Worm (Caenorhabditis elegans) whole organism, L3 larva: ENCODE measurements around the gene Y38C1BA.4.

Source experiments
- R02D3.7 ChIP-seq: fragments of 150-350 bp; optimal IDR thresholded peaks from 2 replicates; lab custom pipeline; 2014; ENCODE audit warnings: missing biosample characterization, missing genetic modification characterization
- ama-1 ChIP-seq: fragments of 150-350 bp; optimal IDR thresholded peaks from 2 replicates; lab custom pipeline; 2018
- ceh-28 ChIP-seq: fragments of 150-350 bp; optimal IDR thresholded peaks from 2 replicates; lab custom pipeline; 2014; ENCODE audit warnings: missing biosample characterization, missing genetic modification reagents, missing genetic modification characterization
- ceh-82 ChIP-seq: fragments of 150-350 bp; optimal IDR thresholded peaks from 2 replicates; lab custom pipeline; 2014; ENCODE audit warnings: missing biosample characterization, missing genetic modification characterization
- daf-12 ChIP-seq: fragments of 150-350 bp; optimal IDR thresholded peaks from 2 replicates; lab custom pipeline; 2014; ENCODE audit warnings: missing biosample characterization, missing genetic modification reagents, missing genetic modification characterization
- egl-5 ChIP-seq: fragments of 150-350 bp; optimal IDR thresholded peaks from 2 replicates; lab custom pipeline; 2017; ENCODE audit warnings: missing biosample characterization, missing genetic modification reagents, missing genetic modification characterization, inconsistent platforms
- elt-1 ChIP-seq: fragments of 150-350 bp; optimal IDR thresholded peaks from 2 replicates; lab custom pipeline; 2014; ENCODE audit warnings: missing biosample characterization, missing genetic modification characterization
- elt-2 ChIP-seq: sonication (generic microtip); optimal IDR thresholded peaks from 2 replicates; lab custom pipeline; 2016; ENCODE audit warnings: missing genetic modification reagents, mild to moderate bottlenecking, missing genetic modification characterization, missing compliant biosample characterization
- elt-3 ChIP-seq, 3 experiments: fragments of 150-350 bp in 1 of 3; sonication (generic microtip) in 2 of 3; optimal IDR thresholded peaks; 2 replicates in 2 of 3; 4 replicates in 1 of 3; lab custom pipeline; 2014 to 2017; ENCODE audit warnings: missing biosample characterization in 3 of 3, missing genetic modification characterization in 3 of 3
- eor-1 ChIP-seq, 2 experiments: fragments of 150-350 bp; optimal IDR thresholded peaks; 2 replicates each; lab custom pipeline; 2014 to 2018; ENCODE audit warnings: missing biosample characterization in 2 of 2, missing genetic modification characterization in 2 of 2
- fkh-10 ChIP-seq: sonication (generic microtip); optimal IDR thresholded peaks from 2 replicates; lab custom pipeline; 2017; ENCODE audit warnings: missing biosample characterization, missing genetic modification reagents, missing genetic modification characterization
- fos-1 ChIP-seq: fragments of 150-350 bp; optimal IDR thresholded peaks from 2 replicates; lab custom pipeline; 2014; ENCODE audit warnings: missing biosample characterization, missing genetic modification characterization
- hmg-11 ChIP-seq: sonication (generic microtip); optimal IDR thresholded peaks from 2 replicates; lab custom pipeline; 2016; ENCODE audit warnings: missing genetic modification characterization, missing compliant biosample characterization
- jun-1 ChIP-seq: fragments of 150-350 bp; optimal IDR thresholded peaks from 2 replicates; lab custom pipeline; 2014; ENCODE audit warnings: missing biosample characterization, missing genetic modification reagents, missing genetic modification characterization
- lin-15B ChIP-seq: fragments of 150-350 bp; optimal IDR thresholded peaks from 2 replicates; lab custom pipeline; 2014; ENCODE audit warnings: missing biosample characterization, missing genetic modification characterization
- lin-39 ChIP-seq: fragments of 150-350 bp; optimal IDR thresholded peaks from 2 replicates; lab custom pipeline; 2018; ENCODE audit warnings: missing biosample characterization, missing genetic modification reagents, missing genetic modification characterization
- lsy-12 ChIP-seq: sonication (generic microtip); optimal IDR thresholded peaks from 2 replicates; lab custom pipeline; 2016; ENCODE audit warnings: mild to moderate bottlenecking, missing genetic modification characterization, missing compliant biosample characterization
- mdl-1 ChIP-seq: fragments of 150-350 bp; optimal IDR thresholded peaks from 2 replicates; lab custom pipeline; 2014; ENCODE audit warnings: missing biosample characterization, missing genetic modification characterization
- mml-1 ChIP-seq: fragments of 150-350 bp; sonication (generic microtip); optimal IDR thresholded peaks from 3 replicates; lab custom pipeline; 2014; ENCODE audit warnings: missing biosample characterization, missing genetic modification characterization
- nfya-1 ChIP-seq: sonication (generic microtip); optimal IDR thresholded peaks from 2 replicates; lab custom pipeline; 2017; ENCODE audit warnings: missing genetic modification characterization, mild to moderate bottlenecking, missing compliant biosample characterization, antibody characterized with exemption, moderate library complexity; ENCODE audit not compliant: insufficient read depth
- nhr-11 ChIP-seq: fragments of 150-350 bp; optimal IDR thresholded peaks from 2 replicates; lab custom pipeline; 2014; ENCODE audit warnings: missing biosample characterization, missing genetic modification characterization
- nhr-12 ChIP-seq: fragments of 150-350 bp; optimal IDR thresholded peaks from 2 replicates; lab custom pipeline; 2014; ENCODE audit warnings: missing biosample characterization, missing genetic modification characterization
- nhr-23 ChIP-seq: fragments of 150-350 bp; optimal IDR thresholded peaks from 2 replicates; lab custom pipeline; 2014; ENCODE audit warnings: missing biosample characterization, missing genetic modification reagents, missing genetic modification characterization
- nhr-237 ChIP-seq: fragments of 150-350 bp; optimal IDR thresholded peaks from 2 replicates; lab custom pipeline; 2014; ENCODE audit warnings: missing biosample characterization, missing genetic modification characterization
- nhr-25 ChIP-seq: sonication (generic microtip); optimal IDR thresholded peaks from 2 replicates; lab custom pipeline; 2017; ENCODE audit warnings: missing biosample characterization, missing genetic modification characterization
- nhr-28 ChIP-seq: fragments of 150-350 bp; optimal IDR thresholded peaks from 2 replicates; lab custom pipeline; 2014; ENCODE audit warnings: missing biosample characterization, missing genetic modification characterization
- nhr-43 ChIP-seq: sonication (generic microtip); optimal IDR thresholded peaks from 2 replicates; lab custom pipeline; 2016; ENCODE audit warnings: mild to moderate bottlenecking, missing genetic modification characterization, missing compliant biosample characterization; ENCODE audit not compliant: poor library complexity, severe bottlenecking
- pha-4 ChIP-seq: fragments of 150-350 bp; optimal IDR thresholded peaks from 2 replicates; lab custom pipeline; 2014; ENCODE audit warnings: missing biosample characterization, missing genetic modification reagents, missing genetic modification characterization
- skn-1 ChIP-seq: fragments of 150-350 bp; optimal IDR thresholded peaks from 2 replicates; lab custom pipeline; 2014; ENCODE audit warnings: missing biosample characterization, missing genetic modification characterization
- snpc-4 ChIP-seq: fragments of 150-350 bp; optimal IDR thresholded peaks from 2 replicates; lab custom pipeline; 2014; ENCODE audit warnings: missing biosample characterization, missing genetic modification characterization
- tbx-2 ChIP-seq: sonication (generic microtip); optimal IDR thresholded peaks from 2 replicates; lab custom pipeline; 2016; ENCODE audit warnings: mild to moderate bottlenecking, missing genetic modification characterization, missing compliant biosample characterization
- unc-39 ChIP-seq: sonication (generic microtip); optimal IDR thresholded peaks from 4 replicates; lab custom pipeline; 2017; ENCODE audit warnings: missing biosample characterization, missing genetic modification characterization
- unc-62 ChIP-seq: fragments of 150-350 bp; sonication (generic microtip); optimal IDR thresholded peaks from 4 replicates; lab custom pipeline; 2014; ENCODE audit warnings: missing biosample characterization, missing genetic modification reagents, missing genetic modification characterization

Y38C1BA.4 gene

ce11 chrIV:1818467-1819076 is 3.1 kb upstream of the Y38C1BA.4 start:
- TF ChIP-seq nhr-23 (tag; lab: Kevin White, UChicago) (no peak), fos-1 (no peak), ceh-28 (tag; lab: Kevin White, UChicago) (no peak), eor-1 (tag; optimal IDR thresholded peaks at IDR 0.05; lab: Kevin White, UChicago) (no peak), mdl-1 (tag; lab: Kevin White, UChicago) (no peak), ceh-82 (no peak)

- TF ChIP-seq nhr-25 (tag; lab: Kevin White, UChicago) (peak; percentile 5), lsy-12 (no peak)
Measured at ce11 chrIV:1820153-1820552, 1.5 kb upstream of the Y38C1BA.4 start, which contains the start of gene col-109. Gene col-109 (minus strand): TSS chrIV:1820253.

DNA sequence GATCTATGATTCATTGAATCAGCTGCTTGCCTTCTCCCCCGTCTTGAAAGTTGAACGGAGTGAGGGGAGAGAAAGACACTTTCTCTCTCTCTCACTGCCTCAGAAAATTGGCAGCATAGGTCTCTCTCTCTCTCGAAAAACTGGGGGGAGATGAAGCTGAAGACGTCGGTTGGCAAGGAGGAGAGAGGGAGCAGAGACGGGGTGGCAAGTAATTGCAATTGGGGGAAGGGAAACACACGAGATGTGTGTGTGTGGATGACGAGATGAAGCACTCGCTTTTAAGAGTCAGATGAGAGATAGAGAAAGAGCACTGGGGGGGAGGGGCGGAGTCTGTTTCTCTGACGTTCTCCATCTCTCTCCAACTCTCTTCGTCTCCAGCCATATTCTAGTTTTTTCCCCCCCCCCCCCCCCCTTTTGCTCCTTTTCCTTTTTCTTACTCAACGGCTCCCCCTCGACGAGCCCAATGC is 2.4 kb downstream of the Y38C1BA.4 start, which contains the start of gene cmk-1:
Gene cmk-1, plus strand, starts transcription at position 417 of the 467 bp plus-strand sequence.
- no peak for TF ChIP-seq nhr-12 (tag; lab: Kevin White, UChicago)
- no peak for TF ChIP-seq lsy-12
- TF ChIP-seq nhr-237 (tag; lab: Kevin White, UChicago), result no peak
- peak; percentile 83 for TF ChIP-seq nfya-1 (tag; lab: Kevin White, UChicago)
- TF ChIP-seq snpc-4 (tag; lab: Kevin White, UChicago), result peak; percentile 51
- peak; percentile 15 for TF ChIP-seq tbx-2
- no peak for TF ChIP-seq nhr-43 (tag; lab: Kevin White, UChicago)
- TF ChIP-seq unc-39 (tag; lab: Kevin White, UChicago), result no peak
- TF ChIP-seq daf-12, result no peak
- peak; percentile 47 for TF ChIP-seq unc-62 (GFP tag; lab: Kevin White, UChicago)
- TF ChIP-seq skn-1, result peak; percentile 36
- TF ChIP-seq egl-5, result peak; percentile 33
- TF ChIP-seq ceh-82, result no peak
- TF ChIP-seq fos-1, result no peak
- no peak for TF ChIP-seq mml-1
- no peak for TF ChIP-seq nhr-28
- peak; percentile 64 for TF ChIP-seq hmg-11
- no peak for TF ChIP-seq mdl-1 (tag; lab: Kevin White, UChicago)
- TF ChIP-seq fkh-10 (GFP tag; lab: Kevin White, UChicago), result peak; percentile 36
- TF ChIP-seq elt-1, result no peak
- TF ChIP-seq jun-1 (tag; lab: Kevin White, UChicago), result no peak
- TF ChIP-seq elt-2 (tag; lab: Kevin White, UChicago), result no peak
- TF ChIP-seq ama-1 (lab: Kevin White, UChicago), result no peak
- TF ChIP-seq lin-15B (tag; lab: Kevin White, UChicago), result peak; percentile 38
- TF ChIP-seq pha-4 (tag; lab: Kevin White, UChicago), result no peak
- no peak for TF ChIP-seq nhr-11
- no peak for TF ChIP-seq R02D3.7
- TF ChIP-seq lin-39, result peak; percentile 68
- TF ChIP-seq nhr-23 (tag; lab: Kevin White, UChicago), result no peak
- TF ChIP-seq elt-3 (tag; optimal IDR thresholded peaks at IDR 0.05; lab: Kevin White, UChicago), result no peak
- no peak for TF ChIP-seq nhr-25 (tag; lab: Kevin White, UChicago)

DNA sequence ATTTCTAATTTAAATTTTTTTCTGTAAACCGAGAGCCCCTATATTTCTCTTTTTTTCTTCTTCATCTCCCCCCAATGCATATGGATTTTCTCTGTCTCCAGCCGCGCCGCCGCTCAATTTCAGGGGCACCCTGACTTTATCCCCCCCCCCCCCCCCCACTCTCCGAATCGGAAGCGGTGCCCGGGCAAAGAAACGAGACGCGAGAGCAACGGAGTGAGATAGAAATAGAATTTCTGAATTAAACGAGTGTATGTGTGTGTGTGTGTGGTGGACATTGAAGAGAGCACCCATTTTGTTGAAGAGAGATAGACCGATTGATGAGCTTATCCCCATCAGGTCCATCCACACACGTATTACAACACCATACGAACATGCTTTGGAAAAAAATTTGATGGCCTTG is 4.1 kb downstream of the Y38C1BA.4 start:
- TF ChIP-seq mdl-1 (tag; lab: Kevin White, UChicago) (no peak), nfya-1 (tag; lab: Kevin White, UChicago) (peak; percentile 27)

- TF ChIP-seq nhr-11 (peak; percentile 41), fkh-10 (GFP tag; lab: Kevin White, UChicago) (no peak), lin-39 (peak; percentile 40)
Measured at ce11 chrIV:1826737-1827136, 5.1 kb downstream of the Y38C1BA.4 start.

- TF ChIP-seq lin-39 (peak; percentile 57), ceh-82 (no peak)
Measured at ce11 chrIV:1827362-1827761, 5.7 kb downstream of the Y38C1BA.4 start.
